Fruit fly (Drosophila melanogaster): ENCODE measurements around the gene CG8312.

dm6 chr3R:9543495-9544180 is 47.5 kb upstream of the CG8312 start:
- TF ChIP-seq EcR (GFP tag; optimal IDR thresholded peaks at IDR 0.05) (no peak), Snoo (tag; optimal IDR thresholded peaks at IDR 0.05) (no peak), CG13204 (GFP tag; optimal IDR thresholded peaks at IDR 0.05) (no peak), CG8301 (tag; optimal IDR thresholded peaks at IDR 0.05) (no peak), gl (tag; optimal IDR thresholded peaks at IDR 0.05) (no peak), CG14655 (GFP tag; optimal IDR thresholded peaks at IDR 0.05) (no peak), CG4496 (GFP tag; IDR thresholded peaks at IDR 0.05) (no peak), CG15710 (tag; optimal IDR thresholded peaks at IDR 0.05) (no peak), rn (GFP tag; IDR thresholded peaks at IDR 0.05) (no peak), CG12605 (GFP tag; IDR thresholded peaks at IDR 0.05) (no peak), CG9948 (tag; optimal IDR thresholded peaks at IDR 0.05) (no peak), Pif1B (GFP tag; optimal IDR thresholded peaks at IDR 0.05) (no peak)

Measured in whole organism, pupa.